Worm (Caenorhabditis elegans) whole organism, early embryonic: ENCODE measurements around the gene irld-17.

Experiments
- B0310.2 ChIP-seq: sonication (generic microtip); optimal IDR thresholded peaks from 2 replicates; lab custom pipeline; 2016; ENCODE audit warnings: mild to moderate bottlenecking, missing genetic modification characterization, missing compliant biosample characterization
- F13C5.2 ChIP-seq: sonication (generic microtip); optimal IDR thresholded peaks from 2 replicates; lab custom pipeline; 2017; ENCODE audit warnings: mild to moderate bottlenecking, missing genetic modification characterization, inconsistent platforms, missing compliant biosample characterization
- aly-1 ChIP-seq: sonication (generic microtip); optimal IDR thresholded peaks from 2 replicates; lab custom pipeline; 2016; ENCODE audit warnings: missing genetic modification characterization, missing compliant biosample characterization
- ama-1 ChIP-seq: fragments of 150-350 bp; optimal IDR thresholded peaks from 2 replicates; lab custom pipeline; 2014
- ceh-13 ChIP-seq: fragments of 200-800 bp; sonication (Bioruptor generic); optimal IDR thresholded peaks from 2 replicates; lab custom pipeline; 2018; ENCODE audit warnings: mild to moderate bottlenecking, missing genetic modification characterization, missing compliant biosample characterization
- ceh-36 ChIP-seq: sonication (generic microtip); optimal IDR thresholded peaks from 2 replicates; lab custom pipeline; 2016; ENCODE audit warnings: missing genetic modification characterization, inconsistent platforms, missing compliant biosample characterization
- ets-7 ChIP-seq: sonication (generic microtip); optimal IDR thresholded peaks from 2 replicates; lab custom pipeline; 2016; ENCODE audit warnings: missing genotype, missing genetic modification characterization, missing compliant biosample characterization
- flt-1 ChIP-seq: fragments of 200-800 bp; sonication (Bioruptor generic); IDR thresholded peaks from 2 replicates; pipeline ENCODE4 v1.3.6; 2022; ENCODE audit warnings: missing genetic modification characterization, missing compliant biosample characterization
- hmbx-1 ChIP-seq: sonication (generic microtip); optimal IDR thresholded peaks from 2 replicates; lab custom pipeline; 2016; ENCODE audit warnings: mild to moderate bottlenecking, missing genetic modification characterization, missing compliant biosample characterization
- hmg-4 ChIP-seq: fragments of 200-800 bp; sonication (Bioruptor generic); optimal IDR thresholded peaks from 2 replicates; lab custom pipeline; 2018; ENCODE audit warnings: mild to moderate bottlenecking, missing genetic modification characterization, missing compliant biosample characterization
- hnd-1 ChIP-seq: sonication (generic microtip); optimal IDR thresholded peaks from 2 replicates; lab custom pipeline; 2016; ENCODE audit warnings: missing genetic modification characterization, missing compliant biosample characterization
- pes-1 ChIP-seq: fragments of 200-800 bp; sonication (Bioruptor generic); IDR thresholded peaks from 2 replicates; pipeline ENCODE4 v1.3.6; 2022; ENCODE audit warnings: missing genetic modification reagents, missing genetic modification characterization, missing compliant biosample characterization
- scrt-1 ChIP-seq: fragments of 200-800 bp; sonication (Bioruptor generic); IDR thresholded peaks from 2 replicates; pipeline ENCODE4 v1.3.6; 2022; ENCODE audit warnings: missing genetic modification characterization, missing compliant biosample characterization
- sea-1 ChIP-seq: fragments of 200-800 bp; sonication (Bioruptor generic); conservative IDR thresholded peaks from 2 replicates; pipeline ENCODE4 v1.3.6; 2022; ENCODE audit warnings: missing genetic modification characterization, missing compliant biosample characterization
- tbx-11 ChIP-seq: fragments of 200-800 bp; sonication (Bioruptor generic); IDR thresholded peaks from 2 replicates; pipeline ENCODE4 v1.3.6; 2022; ENCODE audit warnings: missing genetic modification characterization, missing compliant biosample characterization
- tbx-37 ChIP-seq: fragments of 200-800 bp; sonication (Bioruptor generic); conservative IDR thresholded peaks from 2 replicates; pipeline ENCODE4 v1.3.6; 2022; ENCODE audit warnings: missing genetic modification reagents, missing genetic modification characterization, missing compliant biosample characterization
- tra-4 ChIP-seq: sonication (generic microtip); optimal IDR thresholded peaks from 2 replicates; lab custom pipeline; 2017; ENCODE audit warnings: missing genetic modification characterization, missing compliant biosample characterization

irld-17 gene

ce11 chrV:1635859-1636258 is 4.0 kb downstream of the irld-17 start, which contains the start of gene str-222:
str-222 (plus strand) TSS chrV:1636159.
- TF ChIP-seq pes-1 (GFP tag; lab: Robert Waterston, UW) (no peak), flt-1 (GFP tag; lab: Robert Waterston, UW) (no peak), hnd-1 (tag; lab: Kevin White, UChicago) (no peak)

- TF ChIP-seq hnd-1 (tag; lab: Kevin White, UChicago), result no peak
- no peak for TF ChIP-seq ets-7 (tag; lab: Kevin White, UChicago)
- TF ChIP-seq aly-1, result no peak
- TF ChIP-seq pes-1 (GFP tag; lab: Robert Waterston, UW), result no peak
- TF ChIP-seq hmbx-1, result no peak
- no peak for TF ChIP-seq flt-1 (GFP tag; lab: Robert Waterston, UW)
- TF ChIP-seq ama-1 (lab: Kevin White, UChicago), result no peak
- no peak for TF ChIP-seq B0310.2 (tag; lab: Kevin White, UChicago)
- no peak for TF ChIP-seq ceh-13 (GFP tag; lab: Kevin White, UChicago)
- no peak for TF ChIP-seq tbx-37 (GFP tag; lab: Robert Waterston, UW)
- TF ChIP-seq hmg-4 (GFP tag; lab: Kevin White, UChicago), result no peak
- TF ChIP-seq F13C5.2 (tag; lab: Kevin White, UChicago), result no peak
- no peak for TF ChIP-seq tbx-11
Observed at ce11 chrV:1640008-1640407, 8.2 kb downstream of the irld-17 start, which contains the start of gene str-221. str-221 (plus strand) TSS chrV:1640308.

DNA sequence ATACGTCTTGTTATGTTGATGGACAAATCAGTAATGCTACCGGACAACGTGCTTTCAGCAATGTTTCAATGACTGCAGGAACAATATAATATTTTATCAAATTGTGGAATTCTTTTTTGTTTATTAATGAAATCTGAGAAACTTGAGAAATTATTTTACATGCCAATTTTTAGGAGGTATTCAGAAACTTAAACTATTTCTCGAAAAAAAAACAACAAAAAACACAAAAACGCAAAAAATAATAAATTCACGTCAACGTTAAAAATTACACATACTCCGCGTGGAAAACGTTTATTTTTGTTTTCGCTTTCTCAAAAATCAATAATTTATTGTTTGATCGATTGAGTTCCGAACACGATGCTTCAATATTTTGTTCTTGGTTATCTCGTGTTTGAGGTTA is 10.4 kb downstream of the irld-17 start, which contains the start of gene Y46H3D.1:
Y46H3D.1 (plus strand) TSS at position 301 of the 400 bp plus-strand sequence.
- TF ChIP-seq aly-1 (no peak), ceh-13 (GFP tag; lab: Kevin White, UChicago) (no peak), B0310.2 (tag; lab: Kevin White, UChicago) (no peak), hmg-4 (GFP tag; lab: Kevin White, UChicago) (no peak)

DNA sequence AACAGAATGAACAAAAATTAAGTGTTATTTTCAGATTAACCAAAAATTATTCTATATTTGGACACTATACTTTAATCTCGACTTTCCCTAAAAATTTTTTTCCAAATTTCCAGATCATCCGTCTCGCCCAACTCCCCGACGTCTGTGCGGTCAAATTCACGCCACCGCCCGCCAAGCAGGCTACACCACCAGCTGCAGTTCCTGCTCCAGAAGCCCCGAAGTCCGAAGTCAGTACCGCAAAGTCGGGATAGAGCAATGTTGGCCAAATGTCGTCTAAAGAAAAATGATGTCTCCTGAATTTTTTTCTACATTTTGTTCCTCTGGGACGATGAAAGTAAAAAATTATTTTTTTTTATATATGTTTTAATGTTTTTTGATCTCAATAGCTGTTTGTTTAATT is 11.0 kb downstream of the irld-17 start:
- TF ChIP-seq hnd-1 (tag; lab: Kevin White, UChicago) (no peak), ceh-36 (no peak), tbx-37 (GFP tag; lab: Robert Waterston, UW) (no peak), ets-7 (tag; lab: Kevin White, UChicago) (no peak)

- TF ChIP-seq tra-4 (tag; lab: Kevin White, UChicago) (no peak), ceh-36 (no peak), tbx-11 (no peak)
Observed at ce11 chrV:1643886-1644285, 12.1 kb downstream of the irld-17 start, which contains the start of gene alh-2. alh-2 (plus strand) TSS chrV:1644169.

DNA sequence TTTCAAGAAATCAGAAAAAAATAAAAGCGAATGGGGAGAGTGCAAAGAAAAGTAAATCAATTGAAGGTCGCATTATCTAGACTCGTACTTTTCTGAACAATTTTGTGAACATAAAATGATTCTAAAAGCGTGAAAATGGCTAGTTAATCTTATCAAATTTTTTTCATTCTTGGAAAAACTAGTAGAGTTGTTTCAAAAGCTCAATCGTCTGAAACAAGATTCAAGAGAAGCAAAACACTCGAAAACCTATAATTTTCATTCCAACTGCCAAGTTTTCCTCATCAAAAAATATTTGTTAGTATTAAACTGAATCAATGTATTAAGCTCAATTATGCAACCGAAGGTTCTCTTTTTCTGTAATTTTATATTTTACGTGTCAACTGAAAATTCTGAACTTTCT is 16.2 kb downstream of the irld-17 start, which contains the start of gene irld-45:
irld-45 (plus strand) TSS at position 301 of the 400 bp plus-strand sequence.
- TF ChIP-seq tra-4 (tag; lab: Kevin White, UChicago), result no peak
- TF ChIP-seq tbx-37 (GFP tag; lab: Robert Waterston, UW), result no peak
- no peak for TF ChIP-seq aly-1
- no peak for TF ChIP-seq hmbx-1
- TF ChIP-seq F13C5.2 (tag; lab: Kevin White, UChicago), result no peak
- TF ChIP-seq tbx-11, result no peak
- TF ChIP-seq scrt-1, result no peak
- TF ChIP-seq ceh-36, result no peak
- TF ChIP-seq pes-1 (GFP tag; lab: Robert Waterston, UW), result no peak
- TF ChIP-seq sea-1 (GFP tag; lab: Robert Waterston, UW), result no peak
- TF ChIP-seq hnd-1 (tag; lab: Kevin White, UChicago), result no peak
- TF ChIP-seq ets-7 (tag; lab: Kevin White, UChicago), result no peak
- no peak for TF ChIP-seq ceh-13 (GFP tag; lab: Kevin White, UChicago)
- no peak for TF ChIP-seq ama-1 (lab: Kevin White, UChicago)
- TF ChIP-seq B0310.2 (tag; lab: Kevin White, UChicago), result no peak
- TF ChIP-seq flt-1 (GFP tag; lab: Robert Waterston, UW), result no peak
- TF ChIP-seq hmg-4 (GFP tag; lab: Kevin White, UChicago), result no peak

- TF ChIP-seq ama-1 (lab: Kevin White, UChicago), result no peak
- TF ChIP-seq sea-1 (GFP tag; lab: Robert Waterston, UW), result no peak
- TF ChIP-seq pes-1 (GFP tag; lab: Robert Waterston, UW), result no peak
- TF ChIP-seq aly-1, result no peak
- TF ChIP-seq tbx-11, result no peak
- no peak for TF ChIP-seq hmg-4 (GFP tag; lab: Kevin White, UChicago)
- no peak for TF ChIP-seq ceh-36
- TF ChIP-seq tbx-37 (GFP tag; lab: Robert Waterston, UW), result no peak
- TF ChIP-seq B0310.2 (tag; lab: Kevin White, UChicago), result no peak
- TF ChIP-seq tra-4 (tag; lab: Kevin White, UChicago), result no peak
- TF ChIP-seq flt-1 (GFP tag; lab: Robert Waterston, UW), result no peak
- no peak for TF ChIP-seq F13C5.2 (tag; lab: Kevin White, UChicago)
- TF ChIP-seq hnd-1 (tag; lab: Kevin White, UChicago), result no peak
- no peak for TF ChIP-seq ceh-13 (GFP tag; lab: Kevin White, UChicago)
- no peak for TF ChIP-seq ets-7 (tag; lab: Kevin White, UChicago)
Observed at ce11 chrV:1651045-1651444, 19.2 kb downstream of the irld-17 start, which contains the start of gene irld-44. irld-44 (plus strand) TSS chrV:1651345.

- TF ChIP-seq aly-1 (no peak), ceh-13 (GFP tag; lab: Kevin White, UChicago) (no peak), ets-7 (tag; lab: Kevin White, UChicago) (no peak), ceh-36 (no peak), pes-1 (GFP tag; lab: Robert Waterston, UW) (no peak), hmbx-1 (no peak), flt-1 (GFP tag; lab: Robert Waterston, UW) (no peak), B0310.2 (tag; lab: Kevin White, UChicago) (no peak), F13C5.2 (tag; lab: Kevin White, UChicago) (no peak), hnd-1 (tag; lab: Kevin White, UChicago) (no peak), ama-1 (lab: Kevin White, UChicago) (no peak)
Observed at ce11 chrV:1654845-1655244, 23.0 kb downstream of the irld-17 start, which contains the start of gene irld-11. irld-11 (plus strand) TSS chrV:1655145.
